Worm (Caenorhabditis elegans) whole organism, L3 larva: Measurements from ENCODE around the gene Y15E3A.4.

Source experiments
- R02D3.7 ChIP-seq: fragments of 150-350 bp; optimal IDR thresholded peaks from 2 replicates; lab custom pipeline; 2014; ENCODE audit warnings: missing biosample characterization, missing genetic modification characterization
- ZK546.5 ChIP-seq: sonication (generic microtip); optimal IDR thresholded peaks from 2 replicates; lab custom pipeline; 2017; ENCODE audit warnings: missing biosample characterization, missing genetic modification characterization
- aly-2 ChIP-seq: fragments of 150-350 bp; optimal IDR thresholded peaks from 2 replicates; lab custom pipeline; 2014; ENCODE audit warnings: missing biosample characterization, missing genetic modification characterization
- ama-1 ChIP-seq: fragments of 150-350 bp; optimal IDR thresholded peaks from 2 replicates; lab custom pipeline; 2018
- ceh-16 ChIP-seq: sonication (generic microtip); optimal IDR thresholded peaks from 2 replicates; lab custom pipeline; 2017; ENCODE audit warnings: missing biosample characterization, missing genetic modification characterization
- ceh-82 ChIP-seq: fragments of 150-350 bp; optimal IDR thresholded peaks from 2 replicates; lab custom pipeline; 2014; ENCODE audit warnings: missing biosample characterization, missing genetic modification characterization
- ceh-9 ChIP-seq: sonication (generic microtip); optimal IDR thresholded peaks from 2 replicates; lab custom pipeline; 2018; ENCODE audit warnings: missing biosample characterization, missing genetic modification characterization
- egl-27 ChIP-seq: sonication (generic microtip); optimal IDR thresholded peaks from 4 replicates; lab custom pipeline; 2017; ENCODE audit warnings: missing biosample characterization, missing genetic modification reagents, missing genetic modification characterization
- egl-5 ChIP-seq: fragments of 150-350 bp; optimal IDR thresholded peaks from 2 replicates; lab custom pipeline; 2017; ENCODE audit warnings: missing biosample characterization, missing genetic modification reagents, missing genetic modification characterization, inconsistent platforms
- elt-1 ChIP-seq: fragments of 150-350 bp; optimal IDR thresholded peaks from 2 replicates; lab custom pipeline; 2014; ENCODE audit warnings: missing biosample characterization, missing genetic modification characterization
- elt-3 ChIP-seq, 3 experiments: fragments of 150-350 bp in 1 of 3; sonication (generic microtip) in 2 of 3; optimal IDR thresholded peaks; 2 replicates in 2 of 3; 4 replicates in 1 of 3; lab custom pipeline; 2014 to 2017; ENCODE audit warnings: missing biosample characterization in 3 of 3, missing genetic modification characterization in 3 of 3
- eor-1 ChIP-seq, 2 experiments: fragments of 150-350 bp; optimal IDR thresholded peaks; 2 replicates each; lab custom pipeline; 2014 to 2018; ENCODE audit warnings: missing biosample characterization in 2 of 2, missing genetic modification characterization in 2 of 2
- fkh-2 ChIP-seq: fragments of 150-350 bp; optimal IDR thresholded peaks from 2 replicates; lab custom pipeline; 2014; ENCODE audit warnings: missing biosample characterization, missing genetic modification reagents, missing genetic modification characterization
- fos-1 ChIP-seq: fragments of 150-350 bp; optimal IDR thresholded peaks from 2 replicates; lab custom pipeline; 2014; ENCODE audit warnings: missing biosample characterization, missing genetic modification characterization
- hmg-11 ChIP-seq: sonication (generic microtip); optimal IDR thresholded peaks from 2 replicates; lab custom pipeline; 2016; ENCODE audit warnings: missing genetic modification characterization, missing compliant biosample characterization
- lin-15B ChIP-seq: fragments of 150-350 bp; optimal IDR thresholded peaks from 2 replicates; lab custom pipeline; 2014; ENCODE audit warnings: missing biosample characterization, missing genetic modification characterization
- lsy-12 ChIP-seq: sonication (generic microtip); optimal IDR thresholded peaks from 2 replicates; lab custom pipeline; 2016; ENCODE audit warnings: mild to moderate bottlenecking, missing genetic modification characterization, missing compliant biosample characterization
- mdl-1 ChIP-seq: fragments of 150-350 bp; optimal IDR thresholded peaks from 2 replicates; lab custom pipeline; 2014; ENCODE audit warnings: missing biosample characterization, missing genetic modification characterization
- mml-1 ChIP-seq: fragments of 150-350 bp; sonication (generic microtip); optimal IDR thresholded peaks from 3 replicates; lab custom pipeline; 2014; ENCODE audit warnings: missing biosample characterization, missing genetic modification characterization
- nfya-1 ChIP-seq: sonication (generic microtip); optimal IDR thresholded peaks from 2 replicates; lab custom pipeline; 2017; ENCODE audit warnings: missing genetic modification characterization, mild to moderate bottlenecking, missing compliant biosample characterization, antibody characterized with exemption, moderate library complexity; ENCODE audit not compliant: insufficient read depth
- nhr-11 ChIP-seq: fragments of 150-350 bp; optimal IDR thresholded peaks from 2 replicates; lab custom pipeline; 2014; ENCODE audit warnings: missing biosample characterization, missing genetic modification characterization
- nhr-12 ChIP-seq: fragments of 150-350 bp; optimal IDR thresholded peaks from 2 replicates; lab custom pipeline; 2014; ENCODE audit warnings: missing biosample characterization, missing genetic modification characterization
- nhr-23 ChIP-seq: fragments of 150-350 bp; optimal IDR thresholded peaks from 2 replicates; lab custom pipeline; 2014; ENCODE audit warnings: missing biosample characterization, missing genetic modification reagents, missing genetic modification characterization
- nhr-237 ChIP-seq: fragments of 150-350 bp; optimal IDR thresholded peaks from 2 replicates; lab custom pipeline; 2014; ENCODE audit warnings: missing biosample characterization, missing genetic modification characterization
- nhr-25 ChIP-seq: sonication (generic microtip); optimal IDR thresholded peaks from 2 replicates; lab custom pipeline; 2017; ENCODE audit warnings: missing biosample characterization, missing genetic modification characterization
- nhr-43 ChIP-seq: sonication (generic microtip); optimal IDR thresholded peaks from 2 replicates; lab custom pipeline; 2016; ENCODE audit warnings: mild to moderate bottlenecking, missing genetic modification characterization, missing compliant biosample characterization; ENCODE audit not compliant: poor library complexity, severe bottlenecking
- pha-4 ChIP-seq: fragments of 150-350 bp; optimal IDR thresholded peaks from 2 replicates; lab custom pipeline; 2014; ENCODE audit warnings: missing biosample characterization, missing genetic modification reagents, missing genetic modification characterization
- pqm-1 ChIP-seq: fragments of 150-350 bp; optimal IDR thresholded peaks from 2 replicates; lab custom pipeline; 2017; ENCODE audit warnings: missing biosample characterization, missing genetic modification characterization, inconsistent platforms
- sea-2 ChIP-seq: fragments of 150-350 bp; sonication (generic microtip); optimal IDR thresholded peaks from 4 replicates; lab custom pipeline; 2014; ENCODE audit warnings: missing biosample characterization, missing genetic modification reagents, missing genetic modification characterization
- skn-1 ChIP-seq: fragments of 150-350 bp; optimal IDR thresholded peaks from 2 replicates; lab custom pipeline; 2014; ENCODE audit warnings: missing biosample characterization, missing genetic modification characterization
- snpc-4 ChIP-seq: fragments of 150-350 bp; optimal IDR thresholded peaks from 2 replicates; lab custom pipeline; 2014; ENCODE audit warnings: missing biosample characterization, missing genetic modification characterization
- tbx-2 ChIP-seq: sonication (generic microtip); optimal IDR thresholded peaks from 2 replicates; lab custom pipeline; 2016; ENCODE audit warnings: mild to moderate bottlenecking, missing genetic modification characterization, missing compliant biosample characterization
- unc-39 ChIP-seq: sonication (generic microtip); optimal IDR thresholded peaks from 4 replicates; lab custom pipeline; 2017; ENCODE audit warnings: missing biosample characterization, missing genetic modification characterization
- zag-1 ChIP-seq: fragments of 150-350 bp; optimal IDR thresholded peaks from 2 replicates; lab custom pipeline; 2014; ENCODE audit warnings: missing biosample characterization, missing genetic modification characterization
- ztf-11 ChIP-seq: fragments of 150-350 bp; optimal IDR thresholded peaks from 2 replicates; lab custom pipeline; 2014; ENCODE audit warnings: missing biosample characterization, missing genetic modification characterization
- ztf-4 ChIP-seq: fragments of 150-350 bp; optimal IDR thresholded peaks from 2 replicates; lab custom pipeline; 2014; ENCODE audit warnings: missing biosample characterization, missing genetic modification characterization

The Y15E3A.4 gene

ce11 chrX:15310986-15311385 lies 19.8 kb upstream of the Y15E3A.4 start:
- no peak for TF ChIP-seq nhr-43 (tag; lab: Kevin White, UChicago)
- TF ChIP-seq ceh-16 (tag; lab: Kevin White, UChicago): no peak
- no peak for TF ChIP-seq elt-3 (tag; optimal IDR thresholded peaks at IDR 0.05; lab: Kevin White, UChicago)
- peak; percentile 44 for TF ChIP-seq nhr-25 (tag; lab: Kevin White, UChicago)
- peak; percentile 34 for TF ChIP-seq nhr-23 (tag; lab: Kevin White, UChicago)
- no peak for TF ChIP-seq sea-2 (GFP tag; lab: Kevin White, UChicago)
- no peak for TF ChIP-seq egl-27
- TF ChIP-seq unc-39 (tag; lab: Kevin White, UChicago): no peak
- peak; percentile 89 for TF ChIP-seq elt-1 (tag; lab: Kevin White, UChicago)
- no peak for TF ChIP-seq eor-1 (tag; optimal IDR thresholded peaks at IDR 0.05; lab: Kevin White, UChicago)
- TF ChIP-seq ceh-82 (tag; lab: Kevin White, UChicago): no peak
- TF ChIP-seq lsy-12: peak; percentile 28
- no peak for TF ChIP-seq pha-4 (tag; lab: Kevin White, UChicago)
- TF ChIP-seq egl-5 (tag; lab: Kevin White, UChicago): no peak
- TF ChIP-seq ama-1 (lab: Kevin White, UChicago): no peak
- TF ChIP-seq fos-1 (tag; lab: Kevin White, UChicago): no peak
- no peak for TF ChIP-seq pqm-1 (tag; lab: Kevin White, UChicago)
- TF ChIP-seq ztf-4 (tag; lab: Kevin White, UChicago): no peak
- no peak for TF ChIP-seq nhr-237

ce11 chrX:15312073-15312472 lies 18.7 kb upstream of the Y15E3A.4 start:
- TF ChIP-seq nhr-11 (tag; lab: Kevin White, UChicago): no peak
- no peak for TF ChIP-seq fkh-2 (tag; lab: Kevin White, UChicago)
- TF ChIP-seq hmg-11 (tag; lab: Kevin White, UChicago): no peak
- TF ChIP-seq nhr-43 (tag; lab: Kevin White, UChicago): peak; percentile 23
- peak; percentile 23 for TF ChIP-seq lsy-12
- TF ChIP-seq nhr-23 (tag; lab: Kevin White, UChicago): peak; percentile 11
- TF ChIP-seq skn-1 (tag; lab: Kevin White, UChicago): no peak
- no peak for TF ChIP-seq mdl-1 (tag; lab: Kevin White, UChicago)
- TF ChIP-seq ZK546.5 (tag; lab: Kevin White, UChicago): no peak
- TF ChIP-seq eor-1 (tag; optimal IDR thresholded peaks at IDR 0.05; lab: Kevin White, UChicago): no peak
- no peak for TF ChIP-seq ztf-11 (tag; lab: Kevin White, UChicago)
- no peak for TF ChIP-seq egl-27
- no peak for TF ChIP-seq egl-5 (tag; lab: Kevin White, UChicago)
- TF ChIP-seq aly-2 (tag; lab: Kevin White, UChicago): no peak
- peak; percentile 58 for TF ChIP-seq nhr-25 (tag; lab: Kevin White, UChicago)
- TF ChIP-seq ceh-9 (tag; lab: Kevin White, UChicago): no peak
- no peak for TF ChIP-seq lin-15B
- no peak for TF ChIP-seq elt-3 (tag; optimal IDR thresholded peaks at IDR 0.05; lab: Kevin White, UChicago)
- TF ChIP-seq ceh-82 (tag; lab: Kevin White, UChicago): no peak
- no peak for TF ChIP-seq pha-4 (tag; lab: Kevin White, UChicago)
- no peak for TF ChIP-seq sea-2 (GFP tag; lab: Kevin White, UChicago)
- no peak for TF ChIP-seq nfya-1 (tag; lab: Kevin White, UChicago)
- TF ChIP-seq nhr-12 (tag; lab: Kevin White, UChicago): no peak
- no peak for TF ChIP-seq zag-1 (tag; lab: Kevin White, UChicago)
- TF ChIP-seq R02D3.7 (tag; lab: Kevin White, UChicago): no peak
- no peak for TF ChIP-seq tbx-2 (tag; lab: Kevin White, UChicago)

ce11 chrX:15312681-15313080 lies 18.1 kb upstream of the Y15E3A.4 start:
- TF ChIP-seq R02D3.7 (tag; lab: Kevin White, UChicago): no peak
- TF ChIP-seq nhr-25 (tag; lab: Kevin White, UChicago): peak; percentile 87

- TF ChIP-seq aly-2 (tag; lab: Kevin White, UChicago) (no peak), snpc-4 (tag; lab: Kevin White, UChicago) (no peak), mml-1 (tag; lab: Kevin White, UChicago) (no peak), nhr-237 (no peak), eor-1 (tag; optimal IDR thresholded peaks at IDR 0.05; lab: Kevin White, UChicago) (no peak)
Observed at ce11 chrX:15317146-15317545, 13.6 kb upstream of the Y15E3A.4 start, which contains the start of gene glb-28. Gene glb-28, minus strand, starts transcription at chrX:15317246.
